Fruit fly (Drosophila melanogaster): ENCODE measurements around the gene CG33493.

Gene CG33493

dm6 chr3L:10656451-10657198, 36.3 kb downstream of the CG33493 start (continued):
- no peak for TF ChIP-seq pros (GFP tag; optimal IDR thresholded peaks at IDR 0.05)
- peak; percentile 14; the same call in 1 of the 3 replicates for TF ChIP-seq zfh1 (GFP tag; IDR thresholded peaks at IDR 0.05)
- peak; percentile 72 for TF ChIP-seq CG31365 (tag; optimal IDR thresholded peaks at IDR 0.05)
- TF ChIP-seq CG8089 (GFP tag; optimal IDR thresholded peaks at IDR 0.05), result peak; percentile 72
- TF ChIP-seq CG9817 (tag; optimal IDR thresholded peaks at IDR 0.05), result peak; percentile 45
- TF ChIP-seq Mrtf (GFP tag; IDR thresholded peaks at IDR 0.05), result no peak
- peak; percentile 45 for TF ChIP-seq CG2712 (tag; optimal IDR thresholded peaks at IDR 0.05)
- TF ChIP-seq bigmax (GFP tag; optimal IDR thresholded peaks at IDR 0.05), result peak; percentile 13
- TF ChIP-seq CG4424 (GFP tag; optimal IDR thresholded peaks at IDR 0.05), result peak; percentile 60
- TF ChIP-seq Ada2b (GFP tag; IDR thresholded peaks at IDR 0.05), result peak; percentile 28; the same call in 1 of the 2 replicates
- TF ChIP-seq Ravus (GFP tag; IDR thresholded peaks at IDR 0.05), result no peak
- no peak for TF ChIP-seq CG16813 (GFP tag; IDR thresholded peaks at IDR 0.05; ENCODE audit: partially characterized antibody)
- no peak for TF ChIP-seq luna (GFP tag; optimal IDR thresholded peaks at IDR 0.05)
- TF ChIP-seq CG3847 (GFP tag; IDR thresholded peaks at IDR 0.05), result no peak
- TF ChIP-seq CG15696 (tag; optimal IDR thresholded peaks at IDR 0.05), result peak; percentile 45
- no peak for TF ChIP-seq Ets65A (GFP tag)
- peak; percentile 17 for TF ChIP-seq CG18011 (GFP tag; optimal IDR thresholded peaks at IDR 0.05)
- TF ChIP-seq ato (GFP tag; IDR thresholded peaks at IDR 0.05; ENCODE audit: partially characterized antibody), result no peak
- no peak for TF ChIP-seq ham (GFP tag; IDR thresholded peaks at IDR 0.05)
- TF ChIP-seq wek (GFP tag; optimal IDR thresholded peaks at IDR 0.05), result peak; percentile 77
- TF ChIP-seq prd (optimal IDR thresholded peaks at IDR 0.05), result no peak
- TF ChIP-seq prd (GFP tag; IDR thresholded peaks at IDR 0.05), result no peak
- peak; percentile 2 for TF ChIP-seq emc (GFP tag; optimal IDR thresholded peaks at IDR 0.05)
- no peak for TF ChIP-seq Nf-YA (GFP tag; IDR thresholded peaks at IDR 0.05)
- TF ChIP-seq pnt (GFP tag; optimal IDR thresholded peaks at IDR 0.05), result peak; percentile 41
- peak; percentile 57 for TF ChIP-seq CG3838 (GFP tag; optimal IDR thresholded peaks at IDR 0.05)
- peak; percentile 60 for TF ChIP-seq Hey (tag; optimal IDR thresholded peaks at IDR 0.05)
- TF ChIP-seq CG11723 (GFP tag; optimal IDR thresholded peaks at IDR 0.05), result peak; percentile 70
- TF ChIP-seq h (optimal IDR thresholded peaks at IDR 0.05), result no peak
- peak; percentile 29 for TF ChIP-seq ERR (GFP tag; optimal IDR thresholded peaks at IDR 0.05)
- TF ChIP-seq Hand (GFP tag; optimal IDR thresholded peaks at IDR 0.05), result no peak
- TF ChIP-seq CG14050 (GFP tag; IDR thresholded peaks at IDR 0.05), result no peak
- TF ChIP-seq CG2199 (GFP tag; IDR thresholded peaks at IDR 0.05), result no peak
- peak; percentile 61 for TF ChIP-seq her (GFP tag; optimal IDR thresholded peaks at IDR 0.05)
- peak; percentile 58 for TF ChIP-seq bcd (GFP tag; optimal IDR thresholded peaks at IDR 0.05)
- peak; percentile 75 for TF ChIP-seq PHDP (tag; optimal IDR thresholded peaks at IDR 0.05)
- peak; percentile 22 for TF ChIP-seq exex (tag; optimal IDR thresholded peaks at IDR 0.05)
- no peak for TF ChIP-seq z (GFP tag; IDR thresholded peaks at IDR 0.05)
- no peak for TF ChIP-seq wdn (GFP tag; IDR thresholded peaks at IDR 0.05)
- TF ChIP-seq CG1602 (GFP tag; optimal IDR thresholded peaks at IDR 0.05), result peak; percentile 33
- TF ChIP-seq CG17802 (tag; optimal IDR thresholded peaks at IDR 0.05), result no peak
- no peak for TF ChIP-seq tna (GFP tag; IDR thresholded peaks at IDR 0.05; ENCODE audit: partially characterized antibody)
- TF ChIP-seq vnd (GFP tag; IDR thresholded peaks at IDR 0.05; ENCODE audit: partially characterized antibody), result no peak
- TF ChIP-seq kay (GFP tag; optimal IDR thresholded peaks at IDR 0.05), result peak; percentile 45
- TF ChIP-seq D19A (tag; optimal IDR thresholded peaks at IDR 0.05), result peak; percentile 34
- no peak for TF ChIP-seq mld (GFP tag; IDR thresholded peaks at IDR 0.05; ENCODE audit: partially characterized antibody)
- TF ChIP-seq Eip74EF (GFP tag; optimal IDR thresholded peaks at IDR 0.05), result peak in 1 of 2 experiments; percentile 61
- TF ChIP-seq nerfin-2 (GFP tag; IDR thresholded peaks at IDR 0.05; ENCODE audit: partially characterized antibody), result no peak
- peak; percentile 22 for TF ChIP-seq B-H2 (GFP tag; optimal IDR thresholded peaks at IDR 0.05)
- TF ChIP-seq CG12659 (GFP tag; optimal IDR thresholded peaks at IDR 0.05), result peak; percentile 47

All from whole organism, embryonic.